Worm (Caenorhabditis elegans) whole organism, young adult: ENCODE measurements around the gene scly-1.

Experiments
- B0336.3 ChIP-seq: fragments of 200-800 bp; sonication (Bioruptor generic); IDR thresholded peaks from 2 replicates; pipeline ENCODE4 v1.3.6; 2022; ENCODE audit warnings: missing genetic modification characterization, missing compliant biosample characterization
- F10E7.11 ChIP-seq: sonication (generic microtip); optimal IDR thresholded peaks from 2 replicates; lab custom pipeline; 2017; ENCODE audit warnings: mild to moderate bottlenecking, missing genetic modification characterization, moderate library complexity, missing compliant biosample characterization
- F55B11.4 ChIP-seq: sonication (generic microtip); optimal IDR thresholded peaks from 2 replicates; lab custom pipeline; 2016; ENCODE audit warnings: missing compliant biosample characterization, missing genetic modification characterization, borderline replicate concordance; ENCODE audit not compliant: insufficient read depth
- K11D2.4 ChIP-seq: fragments of 200-800 bp; sonication (Bioruptor generic); IDR thresholded peaks from 2 replicates; pipeline ENCODE4 v1.3.6; 2022; ENCODE audit warnings: missing genetic modification reagents, missing genetic modification characterization, missing compliant biosample characterization
- K12H6.12 ChIP-seq: fragments of 200-800 bp; sonication (Bioruptor generic); optimal IDR thresholded peaks from 2 replicates; lab custom pipeline; 2018; ENCODE audit warnings: mild to moderate bottlenecking, missing genetic modification characterization, missing compliant biosample characterization
- Y53F4B.3 ChIP-seq: fragments of 200-800 bp; sonication (Bioruptor generic); IDR thresholded peaks from 2 replicates; pipeline ENCODE4 v1.3.6; 2022; ENCODE audit warnings: missing genetic modification reagents, missing genetic modification characterization, missing compliant biosample characterization
- ama-1 ChIP-seq, 3 experiments: fragments of 150-350 bp in 1 of 3; sonication (generic microtip) in 2 of 3; optimal IDR thresholded peaks; 2 replicates each; lab custom pipeline; 2014 to 2018; ENCODE audit warnings: missing biosample characterization in 2 of 3, missing genetic modification characterization in 2 of 3, missing genetic modification reagents in 2 of 3
- atf-7 ChIP-seq: sonication (generic microtip); optimal IDR thresholded peaks from 2 replicates; lab custom pipeline; 2017; ENCODE audit warnings: mild to moderate bottlenecking, missing genetic modification characterization, missing compliant biosample characterization
- attf-6 ChIP-seq: fragments of 200-800 bp; sonication (Bioruptor generic); IDR thresholded peaks from 2 replicates; pipeline ENCODE4 v1.3.6; 2022; ENCODE audit warnings: missing genetic modification reagents, missing genetic modification characterization, missing compliant biosample characterization
- bed-1 ChIP-seq: fragments of 200-800 bp; sonication (Bioruptor generic); IDR thresholded peaks from 2 replicates; pipeline ENCODE4 v1.3.6; 2022; ENCODE audit warnings: missing genetic modification reagents, missing genetic modification characterization, missing compliant biosample characterization
- ccch-3 ChIP-seq: fragments of 200-800 bp; sonication (Bioruptor generic); optimal IDR thresholded peaks from 2 replicates; lab custom pipeline; 2018; ENCODE audit warnings: mild to moderate bottlenecking, missing genetic modification characterization, missing compliant biosample characterization
- cebp-1 ChIP-seq, 2 experiments: fragments of 200-800 bp in 1 of 2; sonication (Bioruptor generic) in 1 of 2; sonication (generic microtip) in 1 of 2; IDR thresholded peaks in 1 of 2; optimal IDR thresholded peaks in 1 of 2; 2 replicates each; pipeline versions ENCODE4 v1.3.6 to Lab custom; 2017 to 2022; ENCODE audit warnings: missing compliant biosample characterization in 2 of 2, missing genetic modification characterization in 2 of 2, mild to moderate bottlenecking in 1 of 2, missing genetic modification reagents in 1 of 2, moderate library complexity in 1 of 2
- ceh-40 ChIP-seq: fragments of 200-800 bp; sonication (Bioruptor generic); IDR thresholded peaks from 2 replicates; pipeline ENCODE4 v1.3.6; 2022; ENCODE audit warnings: missing genetic modification characterization, missing compliant biosample characterization
- chd-7 ChIP-seq: sonication (generic microtip); optimal IDR thresholded peaks from 2 replicates; lab custom pipeline; 2016; ENCODE audit warnings: mild to moderate bottlenecking, missing genetic modification characterization, moderate library complexity, missing compliant biosample characterization
- die-1 ChIP-seq: sonication (generic microtip); optimal IDR thresholded peaks from 2 replicates; lab custom pipeline; 2016; ENCODE audit warnings: missing genotype, mild to moderate bottlenecking, missing genetic modification characterization, missing compliant biosample characterization
- dpff-1 ChIP-seq: sonication (generic microtip); optimal IDR thresholded peaks from 2 replicates; lab custom pipeline; 2017; ENCODE audit warnings: mild to moderate bottlenecking, missing genetic modification characterization, missing compliant biosample characterization
- dpl-1 ChIP-seq: fragments of 150-350 bp; optimal IDR thresholded peaks from 2 replicates; lab custom pipeline; 2014; ENCODE audit warnings: missing biosample characterization, missing genetic modification reagents, missing genetic modification characterization
- efl-1 ChIP-seq: fragments of 150-350 bp; optimal IDR thresholded peaks from 2 replicates; lab custom pipeline; 2014; ENCODE audit warnings: missing biosample characterization, missing genetic modification reagents, missing genetic modification characterization
- egl-44 ChIP-seq: fragments of 200-800 bp; sonication (Bioruptor generic); IDR thresholded peaks from 2 replicates; pipeline ENCODE4 v1.3.6; 2022; ENCODE audit warnings: missing genetic modification reagents, missing genetic modification characterization, missing compliant biosample characterization
- egrh-3 ChIP-seq: fragments of 200-800 bp; sonication (Bioruptor generic); IDR thresholded peaks from 2 replicates; pipeline ENCODE4 v1.3.6; 2022; ENCODE audit warnings: missing genetic modification reagents, missing genetic modification characterization, missing compliant biosample characterization
- gei-17 ChIP-seq: fragments of 200-800 bp; sonication (Bioruptor generic); optimal IDR thresholded peaks from 2 replicates; lab custom pipeline; 2018; ENCODE audit warnings: mild to moderate bottlenecking, missing genetic modification characterization, missing compliant biosample characterization
- hlh-12 ChIP-seq: sonication (generic microtip); optimal IDR thresholded peaks from 2 replicates; lab custom pipeline; 2016; ENCODE audit warnings: missing genetic modification characterization, missing compliant biosample characterization
- hmg-1.2 ChIP-seq: fragments of 200-800 bp; sonication (Bioruptor generic); IDR thresholded peaks from 2 replicates; pipeline ENCODE4 v1.3.6; 2022; ENCODE audit warnings: missing genetic modification reagents, missing genetic modification characterization, missing compliant biosample characterization
- hmg-20 ChIP-seq: fragments of 200-800 bp; sonication (Bioruptor generic); IDR thresholded peaks from 2 replicates; pipeline ENCODE4 v1.3.6; 2022; ENCODE audit warnings: missing genetic modification reagents, missing genetic modification characterization, missing compliant biosample characterization
- lag-1 ChIP-seq: fragments of 200-800 bp; sonication (Bioruptor generic); IDR thresholded peaks from 2 replicates; pipeline ENCODE4 v1.3.6; 2022; ENCODE audit warnings: missing genetic modification reagents, missing genetic modification characterization, missing compliant biosample characterization
- let-607 ChIP-seq, 2 experiments: fragments of 200-800 bp in 1 of 2; sonication (Bioruptor generic) in 1 of 2; sonication (generic microtip) in 1 of 2; optimal IDR thresholded peaks; 2 replicates each; lab custom pipeline; 2016 to 2018; ENCODE audit warnings: mild to moderate bottlenecking in 2 of 2, missing compliant biosample characterization in 2 of 2, missing genetic modification characterization in 2 of 2, moderate library complexity in 2 of 2, missing genotype in 1 of 2
- lin-40 ChIP-seq: sonication (generic microtip); optimal IDR thresholded peaks from 2 replicates; lab custom pipeline; 2016; ENCODE audit warnings: missing genetic modification characterization, mild to moderate bottlenecking, missing compliant biosample characterization, missing genotype, missing genetic modification reagents
- lsy-27 ChIP-seq: sonication (generic microtip); optimal IDR thresholded peaks from 2 replicates; lab custom pipeline; 2017; ENCODE audit warnings: missing genetic modification characterization, mild to moderate bottlenecking, missing compliant biosample characterization, antibody characterized with exemption, missing genotype, borderline replicate concordance; ENCODE audit not compliant: insufficient read depth
- madf-3 ChIP-seq: fragments of 200-800 bp; sonication (Bioruptor generic); IDR thresholded peaks from 2 replicates; pipeline ENCODE4 v1.3.6; 2022; ENCODE audit warnings: missing genetic modification reagents, missing genetic modification characterization, missing compliant biosample characterization
- madf-8 ChIP-seq: fragments of 200-800 bp; sonication (Bioruptor generic); conservative IDR thresholded peaks from 2 replicates; pipeline ENCODE4 v1.3.6; 2022; ENCODE audit warnings: missing genetic modification reagents, missing genetic modification characterization, missing compliant biosample characterization
- mcd-1 ChIP-seq: fragments of 200-800 bp; sonication (Bioruptor generic); IDR thresholded peaks from 2 replicates; pipeline ENCODE4 v1.3.6; 2022; ENCODE audit warnings: missing genetic modification reagents, missing genetic modification characterization, missing compliant biosample characterization
- mel-28 ChIP-seq: sonication (generic microtip); optimal IDR thresholded peaks from 2 replicates; lab custom pipeline; 2016; ENCODE audit warnings: borderline replicate concordance, mild to moderate bottlenecking, missing genetic modification characterization, missing compliant biosample characterization
- mes-4 ChIP-seq: sonication (generic microtip); optimal IDR thresholded peaks from 2 replicates; lab custom pipeline; 2016; ENCODE audit warnings: missing genotype, missing genetic modification characterization, missing compliant biosample characterization
- nfya-2 ChIP-seq: fragments of 200-800 bp; sonication (Bioruptor generic); IDR thresholded peaks from 2 replicates; pipeline ENCODE4 v1.3.6; 2022; ENCODE audit warnings: missing genetic modification reagents, missing genetic modification characterization, missing compliant biosample characterization
- nhr-179 ChIP-seq: sonication (generic microtip); optimal IDR thresholded peaks from 2 replicates; lab custom pipeline; 2016; ENCODE audit warnings: mild to moderate bottlenecking, missing genetic modification characterization, missing compliant biosample characterization
- nhr-27 ChIP-seq: fragments of 200-800 bp; sonication (Bioruptor generic); optimal IDR thresholded peaks from 2 replicates; lab custom pipeline; 2018; ENCODE audit warnings: mild to moderate bottlenecking, missing genetic modification characterization, moderate library complexity, missing compliant biosample characterization
- pbrm-1 ChIP-seq: fragments of 200-800 bp; sonication (Bioruptor generic); IDR thresholded peaks from 2 replicates; pipeline ENCODE4 v1.3.6; 2022; ENCODE audit warnings: missing genetic modification reagents, missing genetic modification characterization, missing compliant biosample characterization
- rcor-1 ChIP-seq: fragments of 200-800 bp; sonication (Bioruptor generic); IDR thresholded peaks from 2 replicates; pipeline ENCODE4 v1.3.6; 2022; ENCODE audit warnings: missing genetic modification reagents, missing genetic modification characterization, missing compliant biosample characterization
- rec-8 ChIP-seq, 2 experiments: sonication (generic microtip); optimal IDR thresholded peaks; 2 replicates each; lab custom pipeline; 2016; ENCODE audit warnings: mild to moderate bottlenecking in 2 of 2, missing genetic modification characterization in 2 of 2, missing genetic modification reagents in 2 of 2, missing genotype in 2 of 2, missing biosample characterization in 1 of 2, missing compliant biosample characterization in 1 of 2, moderate library complexity in 1 of 2
- sdz-38 ChIP-seq: sonication (generic microtip); optimal IDR thresholded peaks from 2 replicates; lab custom pipeline; 2016; ENCODE audit warnings: missing genotype, missing genetic modification characterization, missing compliant biosample characterization
- unc-62 ChIP-seq: fragments of 150-350 bp; optimal IDR thresholded peaks from 2 replicates; lab custom pipeline; 2014; ENCODE audit warnings: missing biosample characterization, missing genetic modification reagents, missing genetic modification characterization
- zfh-2 ChIP-seq: fragments of 200-800 bp; sonication (Bioruptor generic); conservative IDR thresholded peaks from 2 replicates; pipeline ENCODE4 v1.3.6; 2022; ENCODE audit warnings: missing genetic modification reagents, missing genetic modification characterization, missing compliant biosample characterization
- ztf-18 ChIP-seq: sonication (generic microtip); optimal IDR thresholded peaks from 2 replicates; lab custom pipeline; 2016; ENCODE audit warnings: missing genotype, mild to moderate bottlenecking, missing genetic modification characterization, missing compliant biosample characterization
- ztf-28 ChIP-seq: fragments of 200-800 bp; sonication (Bioruptor generic); IDR thresholded peaks from 2 replicates; pipeline ENCODE4 v1.3.6; 2022; ENCODE audit warnings: missing genetic modification reagents, missing genetic modification characterization, missing compliant biosample characterization

scly-1 gene

ce11 chrII:6306125-6306524 is 25.2 kb upstream of the scly-1 start, which contains the start of gene C29F5.8:
Gene C29F5.8, plus strand, starts transcription at chrII:6306425.
- TF ChIP-seq cebp-1 (GFP tag; IDR thresholded peaks at IDR 0.05; lab: Robert Waterston, UW) (no peak), cebp-1 (tag; optimal IDR thresholded peaks at IDR 0.05; lab: Kevin White, UChicago) (no peak), nfya-2 (GFP tag; lab: Robert Waterston, UW) (no peak), let-607 (tag; optimal IDR thresholded peaks at IDR 0.05; lab: Kevin White, UChicago) (no peak), madf-8 (GFP tag; lab: Robert Waterston, UW) (no peak), egl-44 (GFP tag; lab: Robert Waterston, UW) (no peak), madf-3 (no peak), mel-28 (tag; lab: Kevin White, UChicago) (no peak), hmg-1.2 (GFP tag; lab: Robert Waterston, UW) (no peak), pbrm-1 (GFP tag; lab: Robert Waterston, UW) (no peak), dpl-1 (GFP tag; lab: Kevin White, UChicago) (no peak), B0336.3 (GFP tag; lab: Robert Waterston, UW) (no peak), ccch-3 (GFP tag; lab: Kevin White, UChicago) (no peak), efl-1 (GFP tag; lab: Kevin White, UChicago) (no peak), lsy-27 (tag; lab: Kevin White, UChicago) (no peak), K11D2.4 (GFP tag; lab: Robert Waterston, UW) (no peak), die-1 (tag; lab: Kevin White, UChicago) (no peak), sdz-38 (tag; lab: Kevin White, UChicago) (no peak), attf-6 (GFP tag; lab: Robert Waterston, UW) (no peak), zfh-2 (GFP tag; lab: Robert Waterston, UW) (no peak)

DNA sequence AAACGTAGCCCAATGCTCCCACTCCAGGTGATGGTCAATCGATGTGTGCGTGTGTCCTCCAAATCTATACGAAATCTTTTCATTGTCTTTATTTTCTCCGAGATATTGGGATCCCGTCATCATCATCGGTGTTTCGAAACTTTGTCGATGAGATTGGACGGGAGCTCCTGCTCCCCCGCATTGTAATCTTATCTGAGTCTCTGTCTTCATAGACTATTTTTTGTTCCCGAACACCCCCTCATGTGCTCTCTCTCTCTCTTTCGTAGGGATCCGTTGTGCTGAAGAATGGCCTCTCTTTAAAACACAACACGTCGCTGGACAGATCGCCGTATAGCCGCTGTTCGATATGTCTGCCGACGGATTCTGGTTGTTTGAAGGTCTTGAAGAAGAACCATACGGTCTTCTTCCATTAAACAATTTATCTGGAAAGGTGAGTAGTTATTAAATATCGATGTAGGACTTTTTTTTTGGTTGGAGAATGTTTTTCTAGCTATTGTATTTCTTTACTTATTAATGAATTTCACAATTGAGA is 22.4 kb upstream of the scly-1 start, which contains the start of gene C29F5.1:
TSS of gene C29F5.1 (plus strand) at position 317 of the 532 bp plus-strand sequence.
- TF ChIP-seq K12H6.12 (tag; lab: Kevin White, UChicago), result no peak
- no peak for TF ChIP-seq atf-7 (tag; lab: Kevin White, UChicago)
- no peak for TF ChIP-seq rec-8 (tag; optimal IDR thresholded peaks at IDR 0.05; lab: Kevin White, UChicago)
- no peak for TF ChIP-seq gei-17 (GFP tag; lab: Kevin White, UChicago)
- no peak for TF ChIP-seq sdz-38 (tag; lab: Kevin White, UChicago)
- no peak for TF ChIP-seq ama-1 (optimal IDR thresholded peaks at IDR 0.05; lab: Kevin White, UChicago)
- no peak for TF ChIP-seq ama-1 (GFP tag; optimal IDR thresholded peaks at IDR 0.05; lab: Kevin White, UChicago)
- TF ChIP-seq Y53F4B.3 (GFP tag; lab: Robert Waterston, UW), result no peak
- TF ChIP-seq lin-40, result no peak
- no peak for TF ChIP-seq F10E7.11 (tag; lab: Kevin White, UChicago)
- no peak for TF ChIP-seq ccch-3 (GFP tag; lab: Kevin White, UChicago)
- TF ChIP-seq, all 124 proteins: peak for 0

ce11 chrII:6294261-6294660 is 13.4 kb upstream of the scly-1 start, which contains the start of gene mps-1:
Gene mps-1, minus strand, starts transcription at chrII:6294361.
- TF ChIP-seq mcd-1 (GFP tag; lab: Robert Waterston, UW), result no peak
- TF ChIP-seq bed-1 (GFP tag; lab: Robert Waterston, UW), result no peak
- no peak for TF ChIP-seq egrh-3 (GFP tag; lab: Robert Waterston, UW)
- TF ChIP-seq dpff-1 (tag; lab: Kevin White, UChicago), result no peak
- TF ChIP-seq nhr-179 (tag; lab: Kevin White, UChicago), result no peak
- no peak for TF ChIP-seq mel-28 (tag; lab: Kevin White, UChicago)
- TF ChIP-seq chd-7 (tag; lab: Kevin White, UChicago), result no peak
- no peak for TF ChIP-seq hlh-12 (tag; lab: Kevin White, UChicago)
- TF ChIP-seq rcor-1 (GFP tag; lab: Robert Waterston, UW), result no peak
- no peak for TF ChIP-seq F55B11.4 (tag; lab: Kevin White, UChicago)
- no peak for TF ChIP-seq nhr-27
- no peak for TF ChIP-seq mes-4 (tag; lab: Kevin White, UChicago)
- no peak for TF ChIP-seq nfya-2 (GFP tag; lab: Robert Waterston, UW)
- no peak for TF ChIP-seq ceh-40
- no peak for TF ChIP-seq ztf-28
- no peak for TF ChIP-seq ztf-18 (tag; lab: Kevin White, UChicago)
- no peak for TF ChIP-seq hmg-20 (GFP tag; lab: Robert Waterston, UW)
- no peak for TF ChIP-seq lag-1 (GFP tag; lab: Robert Waterston, UW)
- TF ChIP-seq unc-62 (GFP tag; lab: Kevin White, UChicago), result no peak
